Fruit fly (Drosophila melanogaster) whole organism, adult: ENCODE data around the gene Gycbeta100B.

ENCODE experiments used
- CG11617 ChIP-seq: fragments of 200-800 bp; sonication (Bioruptor generic); optimal IDR thresholded peaks from 2 replicates; lab custom pipeline; 2017; ENCODE audit warnings: mild to moderate bottlenecking, missing biosample characterization, missing genetic modification reagents, missing genetic modification characterization
- CG12768 ChIP-seq: fragments of 200-800 bp; sonication (Bioruptor generic); optimal IDR thresholded peaks from 2 replicates; lab custom pipeline; 2017; ENCODE audit warnings: missing biosample characterization, missing genetic modification characterization, mild to moderate bottlenecking, moderate library complexity, missing genetic modification reagents
- CG14711 ChIP-seq: fragments of 200-800 bp; sonication (Bioruptor generic); optimal IDR thresholded peaks from 2 replicates; lab custom pipeline; 2018; ENCODE audit warnings: missing biosample characterization, mild to moderate bottlenecking, missing genetic modification characterization, moderate library complexity
- CG1620 ChIP-seq: fragments of 200-800 bp; sonication (Bioruptor generic); optimal IDR thresholded peaks from 2 replicates; lab custom pipeline; 2016; ENCODE audit warnings: missing biosample characterization, missing genetic modification characterization
- CG33017 ChIP-seq: fragments of 200-800 bp; sonication (Bioruptor generic); optimal IDR thresholded peaks from 2 replicates; lab custom pipeline; 2018; ENCODE audit warnings: missing biosample characterization, mild to moderate bottlenecking, missing genetic modification characterization, moderate library complexity
- CG5204 ChIP-seq: fragments of 200-800 bp; sonication (Bioruptor generic); optimal IDR thresholded peaks from 2 replicates; lab custom pipeline; 2016; ENCODE audit warnings: missing biosample characterization, missing genetic modification characterization
- CG7045 ChIP-seq: fragments of 200-800 bp; sonication (Bioruptor generic); optimal IDR thresholded peaks from 2 replicates; lab custom pipeline; 2017; ENCODE audit warnings: missing biosample characterization, mild to moderate bottlenecking, missing genetic modification characterization
- CG7101 ChIP-seq: fragments of 200-800 bp; sonication (Bioruptor generic); optimal IDR thresholded peaks from 2 replicates; lab custom pipeline; 2018; ENCODE audit warnings: missing biosample characterization, mild to moderate bottlenecking, missing genetic modification characterization, moderate library complexity
- Clk ChIP-seq: fragments of 200-800 bp; sonication (Bioruptor generic); optimal IDR thresholded peaks from 2 replicates; lab custom pipeline; 2017; ENCODE audit warnings: missing biosample characterization, missing genetic modification characterization
- Crg-1 ChIP-seq: fragments of 200-800 bp; sonication (Bioruptor generic); optimal IDR thresholded peaks from 2 replicates; lab custom pipeline; 2016; ENCODE audit warnings: missing biosample characterization, missing genetic modification characterization
- Hr96 ChIP-seq: fragments of 200-800 bp; sonication (Bioruptor generic); optimal IDR thresholded peaks from 2 replicates; lab custom pipeline; 2016; ENCODE audit warnings: missing biosample characterization, missing genetic modification characterization
- Mnt ChIP-seq: fragments of 200-800 bp; sonication (Bioruptor generic); optimal IDR thresholded peaks from 2 replicates; lab custom pipeline; 2016; ENCODE audit warnings: missing biosample characterization, mild to moderate bottlenecking, missing genetic modification characterization
- bab1 ChIP-seq: fragments of 200-800 bp; sonication (Bioruptor generic); optimal IDR thresholded peaks from 3 replicates; lab custom pipeline; 2019; ENCODE audit warnings: missing biosample characterization, mild to moderate bottlenecking, missing genetic modification characterization, moderate library complexity
- cic ChIP-seq: fragments of 200-800 bp; sonication (Bioruptor generic); optimal IDR thresholded peaks from 2 replicates; lab custom pipeline; 2017; ENCODE audit warnings: missing biosample characterization, mild to moderate bottlenecking, missing genetic modification characterization, moderate library complexity
- cnc ChIP-seq, 2 experiments: fragments of >200 bp; optimal IDR thresholded peaks; 2 replicates each; lab custom pipeline; 2017
- kay ChIP-seq: fragments of 200-800 bp; sonication (Bioruptor generic); peaks from one replicate; lab custom pipeline; 2016; ENCODE audit warnings: missing biosample characterization, missing genetic modification characterization, borderline replicate concordance
- ovo ChIP-seq: fragments of 200-800 bp; sonication (Bioruptor generic); optimal IDR thresholded peaks from 2 replicates; lab custom pipeline; 2016; ENCODE audit warnings: missing biosample characterization, missing genetic modification characterization
- pad ChIP-seq: fragments of 200-800 bp; sonication (Bioruptor generic); optimal IDR thresholded peaks from 3 replicates; lab custom pipeline; 2017; ENCODE audit warnings: missing biosample characterization, missing genetic modification characterization, mild to moderate bottlenecking, moderate library complexity, missing genetic modification reagents
- tj ChIP-seq: fragments of 200-800 bp; sonication (Bioruptor generic); optimal IDR thresholded peaks from 3 replicates; lab custom pipeline; 2017; ENCODE audit warnings: missing biosample characterization, mild to moderate bottlenecking, missing genetic modification characterization, moderate library complexity
- toe ChIP-seq: fragments of 200-800 bp; sonication (Bioruptor generic); optimal IDR thresholded peaks from 2 replicates; lab custom pipeline; 2016; ENCODE audit warnings: missing biosample characterization, missing genetic modification characterization

The Gycbeta100B gene

DNA sequence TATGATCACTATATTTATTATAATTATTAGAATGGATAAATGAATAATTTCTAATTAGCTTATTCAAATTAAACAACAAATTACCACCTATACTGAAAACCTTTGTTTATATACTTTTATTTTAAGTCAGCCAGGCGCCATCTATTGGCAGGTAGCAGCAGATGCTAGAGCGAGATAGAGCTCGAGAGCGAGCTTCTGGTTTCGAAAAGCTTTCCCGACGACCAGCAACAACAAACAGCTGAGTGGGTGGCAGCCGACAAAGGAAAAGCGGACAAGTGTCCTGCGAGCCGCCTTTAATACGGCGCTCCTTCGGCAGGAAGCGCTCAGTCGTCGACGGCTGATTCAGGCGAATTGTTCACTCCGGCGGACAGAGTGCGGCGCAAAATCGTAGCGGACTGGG, at the start of gene Gycbeta100B:
Gycbeta100B (plus strand) TSS at position 337 of the 400 bp plus-strand sequence.
- no peak for TF ChIP-seq cnc (optimal IDR thresholded peaks at IDR 0.05; lab: Kevin White, UChicago)
- TF ChIP-seq CG7045 (GFP tag; lab: Kevin White, UChicago), result peak; percentile 1

dm6 chr3R:31086394-31086793, 47.8 kb upstream of the Gycbeta100B start:
- TF ChIP-seq pad (GFP tag; lab: Kevin White, UChicago) (no peak), bab1 (GFP tag; lab: Kevin White, UChicago) (peak; percentile 33)

- TF ChIP-seq bab1 (GFP tag; lab: Kevin White, UChicago) (no peak), kay (GFP tag; lab: Kevin White, UChicago) (no peak), pad (GFP tag; lab: Kevin White, UChicago) (no peak), CG5204 (GFP tag; lab: Kevin White, UChicago) (no peak), toe (GFP tag; lab: Kevin White, UChicago) (no peak), ovo (GFP tag; lab: Kevin White, UChicago) (no peak), cnc (optimal IDR thresholded peaks at IDR 0.05; lab: Kevin White, UChicago) (no peak), CG1620 (GFP tag; lab: Kevin White, UChicago) (no peak), tj (GFP tag; lab: Kevin White, UChicago) (no peak), Crg-1 (GFP tag; lab: Kevin White, UChicago) (no peak), CG14711 (no peak), CG33017 (tag; lab: Kevin White, UChicago) (no peak)
Observed at dm6 chr3R:31089985-31090384, 44.2 kb upstream of the Gycbeta100B start.

dm6 chr3R:31097221-31097620, 37.0 kb upstream of the Gycbeta100B start, which contains the start of gene CG11317:
Gene CG11317 (minus strand): TSS chr3R:31097321.
- TF ChIP-seq CG5204 (GFP tag; lab: Kevin White, UChicago) (no peak), CG11617 (no peak), bab1 (GFP tag; lab: Kevin White, UChicago) (no peak), ovo (GFP tag; lab: Kevin White, UChicago) (no peak), Mnt (no peak), CG7101 (no peak), Clk (no peak), toe (GFP tag; lab: Kevin White, UChicago) (no peak), Crg-1 (GFP tag; lab: Kevin White, UChicago) (no peak), CG7045 (GFP tag; lab: Kevin White, UChicago) (no peak), CG33017 (tag; lab: Kevin White, UChicago) (no peak), CG12768 (GFP tag; lab: Kevin White, UChicago) (no peak)

- no peak for TF ChIP-seq CG14711
- no peak for TF ChIP-seq pad (GFP tag; lab: Kevin White, UChicago)
- no peak for TF ChIP-seq cic
- no peak for TF ChIP-seq Crg-1 (GFP tag; lab: Kevin White, UChicago)
- no peak for TF ChIP-seq Mnt
- TF ChIP-seq toe (GFP tag; lab: Kevin White, UChicago), result no peak
- TF ChIP-seq CG11617, result no peak
- no peak for TF ChIP-seq cnc (optimal IDR thresholded peaks at IDR 0.05; lab: Kevin White, UChicago)
- TF ChIP-seq CG1620 (GFP tag; lab: Kevin White, UChicago), result no peak
- no peak for TF ChIP-seq CG7101
- TF ChIP-seq Hr96 (GFP tag; lab: Kevin White, UChicago), result no peak
- TF ChIP-seq CG33017 (tag; lab: Kevin White, UChicago), result no peak
- no peak for TF ChIP-seq bab1 (GFP tag; lab: Kevin White, UChicago)
- TF ChIP-seq CG7045 (GFP tag; lab: Kevin White, UChicago), result no peak
- TF ChIP-seq kay (GFP tag; lab: Kevin White, UChicago), result no peak
- TF ChIP-seq Clk, result no peak
- TF ChIP-seq ovo (GFP tag; lab: Kevin White, UChicago), result no peak
- no peak for TF ChIP-seq tj (GFP tag; lab: Kevin White, UChicago)
Observed at dm6 chr3R:31101069-31101468, 33.1 kb upstream of the Gycbeta100B start, which contains the start of gene CG15553. Gene CG15553 (minus strand): TSS chr3R:31101169.

DNA sequence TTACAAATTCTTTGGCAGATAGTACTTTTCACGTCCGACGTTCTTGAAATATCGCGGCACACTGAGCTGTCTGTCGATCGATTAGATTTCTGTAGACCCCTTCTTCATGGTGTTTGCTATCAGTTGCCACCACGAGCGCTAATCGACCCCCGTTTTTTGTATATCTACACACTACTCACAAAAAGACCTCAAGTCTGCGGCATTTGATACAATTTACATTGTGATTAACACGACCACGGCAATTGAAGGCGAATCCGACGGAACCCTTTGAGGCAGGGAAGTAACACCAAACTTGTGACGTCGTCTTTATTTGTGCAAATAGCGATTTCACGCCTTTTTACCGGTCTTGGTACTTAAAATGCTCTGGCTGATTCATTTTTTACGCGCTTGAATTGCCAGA, 25.1 kb upstream of the Gycbeta100B start, which contains the start of gene Mayo:
Mayo (minus strand) TSS at position 66 of the 400 bp plus-strand sequence.
- no peak for TF ChIP-seq CG5204 (GFP tag; lab: Kevin White, UChicago)
- peak; percentile 10 for TF ChIP-seq cic
- TF ChIP-seq kay (GFP tag; lab: Kevin White, UChicago), result peak; percentile 59

DNA sequence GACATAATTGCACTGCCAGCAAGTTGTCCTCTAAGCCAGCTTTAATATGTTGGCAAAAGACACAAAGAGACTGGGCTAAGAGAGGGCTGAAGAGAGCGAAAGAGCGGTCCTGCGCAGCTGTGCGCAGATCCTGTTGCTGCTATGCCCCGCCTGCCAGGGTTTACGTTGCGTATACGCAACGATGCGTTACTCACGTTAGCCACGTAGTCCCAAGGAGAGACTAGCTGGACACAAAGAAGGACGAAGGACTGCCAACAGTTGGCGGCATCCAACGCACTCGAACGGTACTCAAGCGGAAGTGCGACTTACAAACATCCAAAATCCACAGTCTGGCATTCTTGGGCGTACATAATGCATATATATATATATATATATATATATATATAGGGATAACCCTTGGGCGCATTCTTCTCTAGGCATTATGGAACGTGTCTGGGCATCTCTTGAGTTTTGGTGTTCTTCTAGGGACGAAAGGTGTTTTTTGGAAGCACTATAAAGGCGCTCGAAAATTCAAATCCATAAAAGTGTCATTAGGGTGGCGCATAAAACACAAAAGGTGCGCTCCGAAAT, 14.3 kb upstream of the Gycbeta100B start:
- TF ChIP-seq Crg-1 (GFP tag; lab: Kevin White, UChicago) (no peak), kay (GFP tag; lab: Kevin White, UChicago) (peak; percentile 31), CG7045 (GFP tag; lab: Kevin White, UChicago) (no peak), Mnt (no peak)
